Fruit fly (Drosophila melanogaster) whole organism, prepupa: ENCODE data around the gene CG31710.

ENCODE experiments used
- Blimp-1 ChIP-seq: fragments of 200-800 bp; sonication (Bioruptor generic); optimal IDR thresholded peaks from 3 replicates; lab custom pipeline; 2017; ENCODE audit warnings: missing biosample characterization, missing genetic modification characterization, mild to moderate bottlenecking, moderate library complexity, missing genetic modification reagents
- CG10631 ChIP-seq: fragments of 200-800 bp; sonication (Bioruptor generic); optimal IDR thresholded peaks from 2 replicates; lab custom pipeline; 2016; ENCODE audit warnings: missing biosample characterization, missing genetic modification characterization
- CG10669 ChIP-seq: fragments of 200-800 bp; sonication (Bioruptor generic); optimal IDR thresholded peaks from 3 replicates; lab custom pipeline; 2018; ENCODE audit warnings: missing biosample characterization, mild to moderate bottlenecking, missing genetic modification characterization, moderate library complexity
- CG11294 ChIP-seq: fragments of 200-800 bp; sonication (Bioruptor generic); IDR thresholded peaks from 2 replicates; pipeline ENCODE4 v1.3.6; 2022; ENCODE audit warnings: missing biosample characterization, missing genetic modification characterization
- CG11762 ChIP-seq: fragments of 200-800 bp; sonication (Bioruptor generic); optimal IDR thresholded peaks from 3 replicates; lab custom pipeline; 2016; ENCODE audit warnings: missing biosample characterization, missing genetic modification characterization; ENCODE audit not compliant: insufficient read depth
- CG11902 ChIP-seq: fragments of 200-800 bp; sonication (Bioruptor generic); optimal IDR thresholded peaks from 3 replicates; lab custom pipeline; 2016; ENCODE audit warnings: missing biosample characterization, missing genetic modification characterization
- CG1621 ChIP-seq: fragments of 200-800 bp; sonication (Bioruptor generic); optimal IDR thresholded peaks from 3 replicates; lab custom pipeline; 2018; ENCODE audit warnings: missing biosample characterization, mild to moderate bottlenecking, missing genetic modification characterization
- CG3032 ChIP-seq: fragments of 200-800 bp; optimal IDR thresholded peaks from 2 replicates; lab custom pipeline; 2019; ENCODE audit warnings: missing biosample characterization, mild to moderate bottlenecking, missing genetic modification characterization, moderate library complexity
- CG31627 ChIP-seq: fragments of 200-800 bp; sonication (Bioruptor generic); optimal IDR thresholded peaks from 3 replicates; lab custom pipeline; 2016; ENCODE audit warnings: missing biosample characterization, missing genetic modification characterization
- CG32006 ChIP-seq: fragments of 200-800 bp; sonication (Bioruptor generic); optimal IDR thresholded peaks from 3 replicates; lab custom pipeline; 2017; ENCODE audit warnings: missing biosample characterization, mild to moderate bottlenecking, missing genetic modification characterization
- CG34406 ChIP-seq: fragments of 200-800 bp; sonication (Bioruptor generic); optimal IDR thresholded peaks from 3 replicates; lab custom pipeline; 2016; ENCODE audit warnings: missing biosample characterization, missing genetic modification characterization
- CG3919 ChIP-seq: fragments of 200-800 bp; sonication (Bioruptor generic); optimal IDR thresholded peaks from 3 replicates; lab custom pipeline; 2016; ENCODE audit warnings: missing biosample characterization, missing genetic modification characterization
- CG6163 ChIP-seq: fragments of 200-800 bp; sonication (Bioruptor generic); IDR thresholded peaks from 3 replicates; pipeline ENCODE4 v1.3.6; 2022; ENCODE audit warnings: missing biosample characterization, missing genetic modification characterization
- CG6276 ChIP-seq: fragments of 200-800 bp; sonication (Bioruptor generic); optimal IDR thresholded peaks from 2 replicates; lab custom pipeline; 2017; ENCODE audit warnings: missing biosample characterization, mild to moderate bottlenecking, missing genetic modification characterization
- CG6792 ChIP-seq: fragments of 200-800 bp; sonication (Bioruptor generic); optimal IDR thresholded peaks from 3 replicates; lab custom pipeline; 2016; ENCODE audit warnings: missing biosample characterization, missing genetic modification characterization
- CG6808 ChIP-seq: fragments of 200-800 bp; sonication (Bioruptor generic); optimal IDR thresholded peaks from 3 replicates; lab custom pipeline; 2017; ENCODE audit warnings: missing biosample characterization, missing genetic modification characterization, mild to moderate bottlenecking, moderate library complexity, missing genetic modification reagents
- CG6854 ChIP-seq: fragments of 200-800 bp; sonication (Bioruptor generic); optimal IDR thresholded peaks from 2 replicates; lab custom pipeline; 2017; ENCODE audit warnings: missing biosample characterization, mild to moderate bottlenecking, missing genetic modification characterization
- CG7368 ChIP-seq: fragments of 200-800 bp; sonication (Bioruptor generic); optimal IDR thresholded peaks from 3 replicates; lab custom pipeline; 2016; ENCODE audit warnings: missing biosample characterization, missing genetic modification characterization
- CG8319 ChIP-seq: fragments of 200-800 bp; sonication (Bioruptor generic); optimal IDR thresholded peaks from 3 replicates; lab custom pipeline; 2016; ENCODE audit warnings: missing biosample characterization, missing genetic modification characterization
- CG9139 ChIP-seq: fragments of 200-800 bp; sonication (Bioruptor generic); optimal IDR thresholded peaks from 3 replicates; lab custom pipeline; 2017; ENCODE audit warnings: missing biosample characterization, mild to moderate bottlenecking, missing genetic modification characterization
- Eip75B ChIP-seq: fragments of 200-800 bp; sonication (Bioruptor generic); optimal IDR thresholded peaks from 3 replicates; lab custom pipeline; 2016; ENCODE audit warnings: missing biosample characterization, missing genetic modification characterization
- Eip78C ChIP-seq: fragments of 200-800 bp; sonication (Bioruptor generic); peaks from one replicate; lab custom pipeline; 2016; ENCODE audit warnings: missing biosample characterization, missing genetic modification characterization
- Ets21C ChIP-seq: fragments of 200-800 bp; sonication (Bioruptor generic); optimal IDR thresholded peaks from 3 replicates; lab custom pipeline; 2016; ENCODE audit warnings: missing biosample characterization, missing genetic modification characterization
- Ets96B ChIP-seq: fragments of 200-800 bp; optimal IDR thresholded peaks from 2 replicates; lab custom pipeline; 2019; ENCODE audit warnings: missing biosample characterization, mild to moderate bottlenecking, missing genetic modification characterization, moderate library complexity
- Gug ChIP-seq: fragments of 200-800 bp; sonication (Bioruptor generic); IDR thresholded peaks from 2 replicates; pipeline ENCODE4 v1.3.6; 2022; ENCODE audit warnings: missing biosample characterization, missing genetic modification characterization
- Hr38 ChIP-seq: sonication (Bioruptor generic); optimal IDR thresholded peaks from 2 replicates; lab custom pipeline; 2016; ENCODE audit warnings: missing biosample characterization, missing genetic modification characterization
- Hr39 ChIP-seq: fragments of 200-800 bp; sonication (Bioruptor generic); optimal IDR thresholded peaks from 2 replicates; lab custom pipeline; 2016; ENCODE audit warnings: missing biosample characterization, missing genetic modification characterization
- Smox ChIP-seq: fragments of 200-800 bp; sonication (Bioruptor generic); optimal IDR thresholded peaks from 3 replicates; lab custom pipeline; 2016; ENCODE audit warnings: missing biosample characterization, missing genetic modification characterization
- Sox15 ChIP-seq: fragments of 200-800 bp; sonication (Bioruptor generic); optimal IDR thresholded peaks from 3 replicates; lab custom pipeline; 2016; ENCODE audit warnings: missing biosample characterization, missing genetic modification characterization
- cyc ChIP-seq: fragments of 200-800 bp; sonication (Bioruptor generic); optimal IDR thresholded peaks from 3 replicates; lab custom pipeline; 2016; ENCODE audit warnings: missing biosample characterization, missing genetic modification characterization
- dac ChIP-seq: fragments of 200-800 bp; sonication (Bioruptor generic); optimal IDR thresholded peaks from 2 replicates; lab custom pipeline; 2017; ENCODE audit warnings: missing biosample characterization, mild to moderate bottlenecking, missing genetic modification characterization
- eg ChIP-seq: fragments of 200-800 bp; sonication (Bioruptor generic); IDR thresholded peaks from 3 replicates; pipeline ENCODE4 v1.3.6; 2022; ENCODE audit warnings: missing biosample characterization, missing genetic modification characterization
- fd59A ChIP-seq: fragments of 200-800 bp; sonication (Bioruptor generic); optimal IDR thresholded peaks from 2 replicates; lab custom pipeline; 2017; ENCODE audit warnings: missing biosample characterization, mild to moderate bottlenecking, missing genetic modification characterization, missing genetic modification reagents
- fd85E ChIP-seq: fragments of 200-800 bp; sonication (Bioruptor generic); optimal IDR thresholded peaks from 3 replicates; lab custom pipeline; 2016; ENCODE audit warnings: missing biosample characterization, missing genetic modification characterization
- fkh ChIP-seq: fragments of 200-800 bp; sonication (Bioruptor generic); optimal IDR thresholded peaks from 3 replicates; lab custom pipeline; 2017; ENCODE audit warnings: missing biosample characterization, mild to moderate bottlenecking, missing genetic modification characterization, moderate library complexity
- lz ChIP-seq: fragments of 200-800 bp; sonication (Bioruptor generic); optimal IDR thresholded peaks from 3 replicates; lab custom pipeline; 2016; ENCODE audit warnings: missing biosample characterization, missing genetic modification characterization
- pdm3 ChIP-seq: fragments of 200-800 bp; sonication (Bioruptor generic); optimal IDR thresholded peaks from 3 replicates; lab custom pipeline; 2016; ENCODE audit warnings: missing biosample characterization, missing genetic modification characterization
- salr ChIP-seq, 2 experiments: fragments of 200-800 bp; sonication (Bioruptor generic); optimal IDR thresholded peaks; 3 replicates each; lab custom pipeline; 2016 to 2018; ENCODE audit warnings: missing biosample characterization in 2 of 2, missing genetic modification characterization in 2 of 2, mild to moderate bottlenecking in 1 of 2
- spab ChIP-seq: fragments of 200-800 bp; sonication (Bioruptor generic); optimal IDR thresholded peaks from 2 replicates; lab custom pipeline; 2017; ENCODE audit warnings: missing biosample characterization, mild to moderate bottlenecking, missing genetic modification characterization, missing genetic modification reagents
- svp ChIP-seq: fragments of 200-800 bp; sonication (Bioruptor generic); peaks from one replicate; lab custom pipeline; 2016; ENCODE audit warnings: missing biosample characterization, missing genetic modification characterization
- vri ChIP-seq: fragments of 200-800 bp; sonication (Bioruptor generic); optimal IDR thresholded peaks from 3 replicates; lab custom pipeline; 2016; ENCODE audit warnings: missing biosample characterization, mild to moderate bottlenecking, missing genetic modification characterization

CG31710 gene

dm6 chr2L:9677101-9677500 lies 28.7 kb downstream of the CG31710 start:
- TF ChIP-seq vri (peak; percentile 61), Ets21C (GFP tag; lab: Kevin White, UChicago) (no peak), svp (GFP tag; lab: Kevin White, UChicago) (peak; percentile 42), cyc (GFP tag; lab: Kevin White, UChicago) (no peak)

DNA sequence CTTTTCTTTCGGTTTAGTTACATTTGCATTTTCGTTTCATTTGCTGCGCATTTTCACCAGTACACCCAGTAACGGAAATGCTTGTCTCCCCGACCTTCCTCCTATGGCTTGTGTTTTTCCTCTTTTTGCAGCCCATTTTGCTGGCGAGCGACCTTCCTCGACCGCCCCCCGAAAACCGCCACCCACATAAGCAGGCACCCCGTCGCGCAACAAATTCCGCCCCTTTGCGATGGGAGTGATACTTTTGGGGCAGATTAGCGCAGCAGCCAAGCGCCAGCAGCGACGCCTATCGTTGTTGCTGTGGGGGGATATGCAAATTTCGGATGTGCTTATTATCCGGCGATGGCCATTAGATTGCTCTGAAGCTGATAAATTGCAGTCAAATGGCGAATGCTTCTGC lies 32.5 kb downstream of the CG31710 start:
- no peak for TF ChIP-seq Smox (GFP tag; lab: Kevin White, UChicago)
- TF ChIP-seq CG11294 (GFP tag; lab: Robert Waterston, UW): no peak
- TF ChIP-seq CG6792 (GFP tag; lab: Kevin White, UChicago): no peak
- TF ChIP-seq CG10669 (GFP tag; lab: Kevin White, UChicago): no peak
- no peak for TF ChIP-seq Ets96B (tag; lab: Kevin White, UChicago)
- no peak for TF ChIP-seq CG10631 (GFP tag; lab: Kevin White, UChicago)
- TF ChIP-seq Blimp-1 (GFP tag; lab: Kevin White, UChicago): no peak

- TF ChIP-seq CG3032 (tag; lab: Kevin White, UChicago): no peak
- TF ChIP-seq eg (GFP tag; lab: Robert Waterston, UW): no peak
- peak; percentile 50 for TF ChIP-seq fkh (GFP tag; lab: Kevin White, UChicago)
- no peak for TF ChIP-seq Ets21C (GFP tag; lab: Kevin White, UChicago)
- peak; percentile 15 for TF ChIP-seq svp (GFP tag; lab: Kevin White, UChicago)
These were observed 33.5 kb downstream of the CG31710 start for dm6 chr2L:9672246-9672645.

- no peak for TF ChIP-seq CG3919 (GFP tag; lab: Kevin White, UChicago)
- TF ChIP-seq Hr39: no peak
- TF ChIP-seq CG9139 (GFP tag; lab: Kevin White, UChicago): no peak
- TF ChIP-seq fkh (GFP tag; lab: Kevin White, UChicago): peak; percentile 29
- no peak for TF ChIP-seq Eip75B (GFP tag; lab: Kevin White, UChicago)
- no peak for TF ChIP-seq fd59A (GFP tag; lab: Kevin White, UChicago)
- TF ChIP-seq Smox (GFP tag; lab: Kevin White, UChicago): no peak
- TF ChIP-seq eg (GFP tag; lab: Robert Waterston, UW): 0 out of 3 replicates have a peak, but pooled peaks have one; percentile 32
- no peak for TF ChIP-seq Gug (GFP tag; lab: Robert Waterston, UW)
These were observed 34.8 kb downstream of the CG31710 start for dm6 chr2L:9670909-9671422.

DNA sequence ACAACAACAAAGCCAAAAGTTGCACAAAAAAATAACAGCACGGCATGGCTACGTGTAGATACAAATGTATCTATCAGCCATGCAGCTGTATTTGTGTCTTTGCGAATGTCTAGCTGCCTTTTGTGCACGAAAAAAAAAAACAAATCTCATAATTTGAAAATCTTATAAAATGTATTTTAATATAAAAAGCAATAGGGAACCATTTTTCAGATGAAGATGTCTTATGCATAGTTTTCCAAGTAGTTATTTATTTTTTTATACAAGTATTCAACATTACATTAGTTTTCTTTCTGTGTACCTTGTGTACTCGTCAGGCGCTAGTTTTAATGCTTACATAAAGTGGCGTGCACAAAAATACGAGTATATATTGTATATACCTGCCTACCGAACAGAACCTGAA lies 36.4 kb downstream of the CG31710 start:
- TF ChIP-seq CG6163 (GFP tag; lab: Robert Waterston, UW): peak; percentile 77
- TF ChIP-seq Blimp-1 (GFP tag; lab: Kevin White, UChicago): no peak
- no peak for TF ChIP-seq Sox15
- TF ChIP-seq CG7368 (GFP tag; lab: Kevin White, UChicago): no peak
- TF ChIP-seq CG34406 (GFP tag; lab: Kevin White, UChicago): no peak
- TF ChIP-seq Hr39: no peak
- TF ChIP-seq fd59A (GFP tag; lab: Kevin White, UChicago): no peak
- TF ChIP-seq CG1621: no peak
- no peak for TF ChIP-seq CG11762
- TF ChIP-seq CG6854 (GFP tag; lab: Kevin White, UChicago): no peak
- no peak for TF ChIP-seq spab (GFP tag; lab: Kevin White, UChicago)
- no peak for TF ChIP-seq cyc (GFP tag; lab: Kevin White, UChicago)
- TF ChIP-seq CG8319 (GFP tag; lab: Kevin White, UChicago): no peak
- no peak for TF ChIP-seq CG11902
- peak; percentile 95 for TF ChIP-seq eg (GFP tag; lab: Robert Waterston, UW)
- TF ChIP-seq pdm3: no peak
- no peak for TF ChIP-seq CG31627 (GFP tag; lab: Kevin White, UChicago)
- TF ChIP-seq Hr38 (GFP tag; lab: Kevin White, UChicago): no peak
- peak; percentile 83 for TF ChIP-seq Eip78C (GFP tag; lab: Kevin White, UChicago)
- TF ChIP-seq dac (GFP tag; lab: Kevin White, UChicago): no peak
- peak; percentile 85 for TF ChIP-seq CG11294 (GFP tag; lab: Robert Waterston, UW)
- TF ChIP-seq Eip75B (GFP tag; lab: Kevin White, UChicago): no peak
- TF ChIP-seq Smox (GFP tag; lab: Kevin White, UChicago): no peak
- TF ChIP-seq CG3032 (tag; lab: Kevin White, UChicago): no peak
- TF ChIP-seq lz (GFP tag; lab: Kevin White, UChicago): no peak
- peak; percentile 58 for TF ChIP-seq CG32006 (GFP tag; lab: Kevin White, UChicago)
- TF ChIP-seq CG3919 (GFP tag; lab: Kevin White, UChicago): peak; percentile 41
- no peak for TF ChIP-seq salr (GFP tag; optimal IDR thresholded peaks at IDR 0.05; lab: Kevin White, UChicago)
- TF ChIP-seq vri: no peak
- no peak for TF ChIP-seq CG10631 (GFP tag; lab: Kevin White, UChicago)
- peak; percentile 80 for TF ChIP-seq CG6276 (GFP tag; lab: Kevin White, UChicago)
- no peak for TF ChIP-seq CG6808 (GFP tag; lab: Kevin White, UChicago)
- TF ChIP-seq fd85E (GFP tag; lab: Kevin White, UChicago): no peak
- no peak for TF ChIP-seq fkh (GFP tag; lab: Kevin White, UChicago)
